Fruit fly (Drosophila melanogaster): ENCODE data around the gene CG4565.

CG4565 gene

DNA sequence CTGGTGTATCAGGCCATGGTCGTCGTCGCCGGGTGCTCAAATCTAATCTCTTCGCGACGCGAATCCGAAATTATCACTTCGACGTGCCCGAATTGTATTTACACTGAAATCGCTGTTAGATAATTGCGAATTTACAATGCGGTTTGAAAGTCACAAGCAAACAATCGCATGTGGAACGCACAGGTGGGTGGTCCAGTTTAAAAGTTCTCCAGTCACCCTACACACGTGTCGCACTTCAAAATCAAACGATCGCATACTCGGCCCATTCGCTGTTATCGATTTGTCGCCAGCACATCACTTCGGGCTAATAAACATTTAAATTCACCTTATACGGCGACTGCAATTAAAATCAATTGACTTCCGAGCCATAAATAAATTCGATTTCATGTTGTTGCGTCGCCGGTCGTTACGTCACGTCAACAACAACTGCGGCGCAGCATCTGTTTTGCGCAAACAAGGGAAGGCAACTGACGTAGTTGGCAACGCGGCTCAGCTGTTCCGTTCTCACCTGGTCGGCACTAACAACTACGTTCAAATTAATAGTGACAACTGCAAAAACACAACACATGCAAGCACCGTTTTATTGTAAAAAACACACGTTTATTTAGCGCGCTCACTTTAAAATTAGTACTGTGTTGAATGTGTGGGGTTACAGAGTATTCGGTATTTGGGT is 10.4 kb downstream of the CG4565 start, which contains the start of gene CG6574 (continued):
- TF ChIP-seq CG3281 (GFP tag; optimal IDR thresholded peaks at IDR 0.05) (peak; percentile 12), cwo (GFP tag; optimal IDR thresholded peaks at IDR 0.05) (peak; percentile 17), Dad (GFP tag; optimal IDR thresholded peaks at IDR 0.05) (no peak), CG10979 (tag; optimal IDR thresholded peaks at IDR 0.05) (peak; percentile 29), crp (GFP tag; optimal IDR thresholded peaks at IDR 0.05) (peak in 1 of 2 experiments; percentile 83), CG18599 (GFP tag; optimal IDR thresholded peaks at IDR 0.05) (peak; percentile 28), HLH4C (GFP tag; IDR thresholded peaks at IDR 0.05; ENCODE audit: partially characterized antibody) (0 out of 3 replicates have a peak, but pooled peaks have one; percentile 2), CG14050 (GFP tag; IDR thresholded peaks at IDR 0.05) (peak; percentile 38; the same call in 1 of the 3 replicates), CG9437 (GFP tag; optimal IDR thresholded peaks at IDR 0.05) (peak; percentile 98), gro (GFP tag; optimal IDR thresholded peaks at IDR 0.05) (peak; percentile 6), Med (GFP tag) (peak; percentile 78), CG17359 (tag; optimal IDR thresholded peaks at IDR 0.05) (peak; percentile 28), zen2 (GFP tag; IDR thresholded peaks at IDR 0.05; ENCODE audit: partially characterized antibody) (no peak), Adf1 (GFP tag; IDR thresholded peaks at IDR 0.05) (peak; percentile 6; the same call in 1 of the 2 replicates), E2f1 (GFP tag; IDR thresholded peaks at IDR 0.05) (0 out of 2 replicates have a peak, but pooled peaks have one; percentile 5), CG11695 (GFP tag; IDR thresholded peaks at IDR 0.05) (0 out of 3 replicates have a peak, but pooled peaks have one; percentile 32), Opbp (GFP tag; IDR thresholded peaks at IDR 0.05; ENCODE audit: partially characterized antibody) (0 out of 3 replicates have a peak, but pooled peaks have one; percentile 14), Meics (GFP tag; optimal IDR thresholded peaks at IDR 0.05) (peak; percentile 23), CG18476 (GFP tag; optimal IDR thresholded peaks at IDR 0.05) (no peak), CG8290 (GFP tag; optimal IDR thresholded peaks at IDR 0.05) (no peak), CG8290 (tag; optimal IDR thresholded peaks at IDR 0.05) (peak in 1 of 2 experiments; percentile 14), CG6254 (GFP tag; optimal IDR thresholded peaks at IDR 0.05) (peak; percentile 36), Doc2 (GFP tag; IDR thresholded peaks at IDR 0.05) (no peak), CG12071 (GFP tag; optimal IDR thresholded peaks at IDR 0.05) (peak; percentile 35), trem (tag; optimal IDR thresholded peaks at IDR 0.05) (peak; percentile 41), CG10147 (GFP tag; optimal IDR thresholded peaks at IDR 0.05) (no peak), Fer1 (GFP tag; optimal IDR thresholded peaks at IDR 0.05) (peak; percentile 26), Doc3 (GFP tag; IDR thresholded peaks at IDR 0.05; ENCODE audit: partially characterized antibody) (0 out of 3 replicates have a peak, but pooled peaks have one; percentile 6), CG4854 (GFP tag; optimal IDR thresholded peaks at IDR 0.05) (peak; percentile 73), Drgx (GFP tag; IDR thresholded peaks at IDR 0.05) (peak; percentile 44; the same call in 1 of the 2 replicates), CG17361 (GFP tag; IDR thresholded peaks at IDR 0.05) (0 out of 3 replicates have a peak, but pooled peaks have one; percentile 14), CG3847 (GFP tag; IDR thresholded peaks at IDR 0.05) (no peak), exex (tag; optimal IDR thresholded peaks at IDR 0.05) (peak; percentile 67), CG31365 (tag; optimal IDR thresholded peaks at IDR 0.05) (peak; percentile 34), fd3F (GFP tag; optimal IDR thresholded peaks at IDR 0.05) (no peak), CG13296 (GFP tag; optimal IDR thresholded peaks at IDR 0.05) (peak; percentile 11), Atf6 (GFP tag; IDR thresholded peaks at IDR 0.05) (no peak), zfh1 (GFP tag; IDR thresholded peaks at IDR 0.05) (0 out of 3 replicates have a peak, but pooled peaks have one; percentile 18), HHEX (GFP tag; optimal IDR thresholded peaks at IDR 0.05) (peak; percentile 15), CG10274 (GFP tag; optimal IDR thresholded peaks at IDR 0.05) (peak; percentile 97), ci (GFP tag; IDR thresholded peaks at IDR 0.05) (peak; percentile 40; the same call in 1 of the 3 replicates), CG1603 (tag; optimal IDR thresholded peaks at IDR 0.05) (peak; percentile 19), Awh (GFP tag; IDR thresholded peaks at IDR 0.05) (no peak), ind (GFP tag; optimal IDR thresholded peaks at IDR 0.05) (peak; percentile 6), hkb (optimal IDR thresholded peaks at IDR 0.05) (no peak), hkb (GFP tag; IDR thresholded peaks at IDR 0.05) (peak; percentile 39), chinmo (GFP tag; IDR thresholded peaks at IDR 0.05; ENCODE audit: partially characterized antibody) (peak; percentile 79; the same call in 3 of the 4 replicates), CG8924 (tag; optimal IDR thresholded peaks at IDR 0.05) (peak; percentile 5)

Data from whole organism, embryonic.